Fruit fly (Drosophila melanogaster): ENCODE measurements around the gene Arf4.

The Arf4 gene

dm6 chr4:1112867-1113769, 10.8 kb upstream of the Arf4 start (continued):
- TF ChIP-seq Eip93F (GFP tag; optimal IDR thresholded peaks at IDR 0.05) (peak; percentile 87), dac (GFP tag; optimal IDR thresholded peaks at IDR 0.05) (peak; percentile 88), Blimp-1 (GFP tag; optimal IDR thresholded peaks at IDR 0.05) (peak; percentile 55), CG6276 (GFP tag; optimal IDR thresholded peaks at IDR 0.05) (no peak), eg (GFP tag; IDR thresholded peaks at IDR 0.05) (no peak), Hr4 (GFP tag; optimal IDR thresholded peaks at IDR 0.05) (peak; percentile 96), fkh (GFP tag; optimal IDR thresholded peaks at IDR 0.05) (no peak), CG8119 (GFP tag; IDR thresholded peaks at IDR 0.05) (no peak), Hr39 (GFP tag; optimal IDR thresholded peaks at IDR 0.05) (peak; percentile 94), CG11902 (GFP tag; optimal IDR thresholded peaks at IDR 0.05) (peak; percentile 80), Lpt (GFP tag; optimal IDR thresholded peaks at IDR 0.05) (peak; percentile 97), CG8319 (GFP tag; optimal IDR thresholded peaks at IDR 0.05) (peak; percentile 85), acj6 (GFP tag; optimal IDR thresholded peaks at IDR 0.05) (peak; percentile 96)

dm6 chr4:1115299-1115698, 8.7 kb upstream of the Arf4 start:
- TF ChIP-seq OdsH (GFP tag; optimal IDR thresholded peaks at IDR 0.05) (no peak), salr (GFP tag; optimal IDR thresholded peaks at IDR 0.05) (no peak), fd59A (GFP tag; optimal IDR thresholded peaks at IDR 0.05) (no peak), topi (GFP tag; optimal IDR thresholded peaks at IDR 0.05) (no peak), Gug (GFP tag; IDR thresholded peaks at IDR 0.05) (no peak), CG6854 (GFP tag; optimal IDR thresholded peaks at IDR 0.05) (no peak), Met (GFP tag; optimal IDR thresholded peaks at IDR 0.05) (no peak), esn (GFP tag; optimal IDR thresholded peaks at IDR 0.05) (no peak), CG31627 (GFP tag; optimal IDR thresholded peaks at IDR 0.05) (no peak), CG9139 (GFP tag; optimal IDR thresholded peaks at IDR 0.05) (no peak), eg (GFP tag; IDR thresholded peaks at IDR 0.05) (no peak), Ets21C (GFP tag; optimal IDR thresholded peaks at IDR 0.05) (no peak)

dm6 chr4:1121888-1122287, 2.1 kb upstream of the Arf4 start:
- TF ChIP-seq Hr4 (GFP tag; optimal IDR thresholded peaks at IDR 0.05) (no peak), CG34406 (GFP tag; optimal IDR thresholded peaks at IDR 0.05) (no peak), CG4318 (GFP tag; optimal IDR thresholded peaks at IDR 0.05) (no peak), topi (GFP tag; optimal IDR thresholded peaks at IDR 0.05) (no peak), CG32006 (GFP tag; optimal IDR thresholded peaks at IDR 0.05) (no peak), CG11762 (GFP tag; optimal IDR thresholded peaks at IDR 0.05; ENCODE audit: insufficient read depth) (no peak), Blimp-1 (GFP tag; optimal IDR thresholded peaks at IDR 0.05) (no peak), Hr39 (GFP tag; optimal IDR thresholded peaks at IDR 0.05) (no peak), CG31627 (GFP tag; optimal IDR thresholded peaks at IDR 0.05) (no peak), Sox15 (GFP tag; optimal IDR thresholded peaks at IDR 0.05) (no peak), CG7368 (GFP tag; optimal IDR thresholded peaks at IDR 0.05) (no peak), achi (GFP tag; optimal IDR thresholded peaks at IDR 0.05) (no peak), fkh (GFP tag; optimal IDR thresholded peaks at IDR 0.05) (no peak), Lpt (GFP tag; optimal IDR thresholded peaks at IDR 0.05) (no peak)

- TF ChIP-seq pdm3 (GFP tag; optimal IDR thresholded peaks at IDR 0.05) (peak; percentile 14), Eip75B (GFP tag; optimal IDR thresholded peaks at IDR 0.05) (peak; percentile 1), fd85E (GFP tag; optimal IDR thresholded peaks at IDR 0.05) (no peak), Eip78C (GFP tag) (peak; percentile 79), CG31627 (GFP tag; optimal IDR thresholded peaks at IDR 0.05) (peak; percentile 16), CG32006 (GFP tag; optimal IDR thresholded peaks at IDR 0.05) (no peak), Met (GFP tag; optimal IDR thresholded peaks at IDR 0.05) (no peak), Hr39 (GFP tag; optimal IDR thresholded peaks at IDR 0.05) (peak; percentile 7), net (GFP tag; optimal IDR thresholded peaks at IDR 0.05) (no peak), vri (GFP tag; optimal IDR thresholded peaks at IDR 0.05) (no peak), spab (GFP tag; optimal IDR thresholded peaks at IDR 0.05) (no peak), CG6854 (GFP tag; optimal IDR thresholded peaks at IDR 0.05) (peak; percentile 24)
Observed at dm6 chr4:1122658-1123606, 1.0 kb upstream of the Arf4 start, which contains the start of gene Cals. TSS of gene Cals (minus strand) at chr4:1123357.
